Worm (Caenorhabditis elegans): Measurements from ENCODE around the gene Y41C4A.12.

The Y41C4A.12 gene

ce11 chrIII:11726590-11726989, at the start of gene Y41C4A.12:
Gene Y41C4A.12, minus strand, starts transcription at chrIII:11726690.
- no peak for TF ChIP-seq vab-7 (GFP tag; IDR thresholded peaks at IDR 0.05)
- TF ChIP-seq nhr-11 (tag; optimal IDR thresholded peaks at IDR 0.05), result no peak
- TF ChIP-seq zip-11 (GFP tag; IDR thresholded peaks at IDR 0.05), result no peak
- TF ChIP-seq hif-1 (tag; optimal IDR thresholded peaks at IDR 0.05), result no peak
- no peak for TF ChIP-seq T26A8.4 (GFP tag; IDR thresholded peaks at IDR 0.05)
- TF ChIP-seq dmd-6 (GFP tag; IDR thresholded peaks at IDR 0.05), result no peak
- TF ChIP-seq daf-16 (GFP tag; optimal IDR thresholded peaks at IDR 0.05), result no peak
- TF ChIP-seq daf-16 (tag; optimal IDR thresholded peaks at IDR 0.05), result peak; percentile 31
- TF ChIP-seq ceh-32 (tag; optimal IDR thresholded peaks at IDR 0.05; ENCODE audit: poor library complexity), result no peak
- TF ChIP-seq gei-8 (GFP tag; optimal IDR thresholded peaks at IDR 0.05), result no peak

- TF ChIP-seq dve-1 (tag; optimal IDR thresholded peaks at IDR 0.05; ENCODE audit: insufficient read depth) (peak; percentile 29), aha-1 (tag) (no peak), nhr-25 (tag; optimal IDR thresholded peaks at IDR 0.05; ENCODE audit: borderline replicate concordance, insufficient read depth) (no peak), dmd-9 (GFP tag; IDR thresholded peaks at IDR 0.05) (no peak), ces-1 (GFP tag; optimal IDR thresholded peaks at IDR 0.05) (no peak), madf-5 (GFP tag; IDR thresholded peaks at IDR 0.05) (no peak), ctbp-1 (GFP tag; IDR thresholded peaks at IDR 0.05) (no peak), lsy-2 (tag; optimal IDR thresholded peaks at IDR 0.05) (peak in 1 of 2 experiments; percentile 64), nhr-237 (tag; optimal IDR thresholded peaks at IDR 0.05) (no peak), fkh-10 (GFP tag; optimal IDR thresholded peaks at IDR 0.05) (no peak), daf-8 (GFP tag; IDR thresholded peaks at IDR 0.05) (no peak), aly-2 (tag; optimal IDR thresholded peaks at IDR 0.05) (no peak), ZK546.5 (tag; optimal IDR thresholded peaks at IDR 0.05) (no peak), zfp-3 (GFP tag; conservative IDR thresholded peaks at IDR 0.05) (no peak), nhr-41 (GFP tag; IDR thresholded peaks at IDR 0.05) (no peak), lin-15B (tag; optimal IDR thresholded peaks at IDR 0.05) (no peak), zag-1 (tag; optimal IDR thresholded peaks at IDR 0.05) (no peak), madf-9 (GFP tag; conservative IDR thresholded peaks at IDR 0.05) (no peak), ztf-7 (tag; optimal IDR thresholded peaks at IDR 0.05) (no peak), T20F7.1 (GFP tag; optimal IDR thresholded peaks at IDR 0.05) (no peak), Y105C5A.15 (GFP tag; IDR thresholded peaks at IDR 0.05) (no peak), cey-2 (tag; optimal IDR thresholded peaks at IDR 0.05; ENCODE audit: borderline replicate concordance, insufficient read depth) (no peak), ztf-11 (tag; optimal IDR thresholded peaks at IDR 0.05) (no peak), rbr-2 (tag; optimal IDR thresholded peaks at IDR 0.05) (no peak), lim-7 (GFP tag; IDR thresholded peaks at IDR 0.05) (no peak), ama-1 (optimal IDR thresholded peaks at IDR 0.05) (no peak), ceh-32 (tag; optimal IDR thresholded peaks at IDR 0.05; ENCODE audit: poor library complexity) (no peak), F49E8.2 (tag; optimal IDR thresholded peaks at IDR 0.05; ENCODE audit: borderline replicate concordance) (no peak), F37D6.2 (tag; optimal IDR thresholded peaks at IDR 0.05) (no peak), daf-16 (GFP tag; optimal IDR thresholded peaks at IDR 0.05) (no peak), daf-16 (tag; optimal IDR thresholded peaks at IDR 0.05) (peak; percentile 51), nhr-11 (tag; optimal IDR thresholded peaks at IDR 0.05) (no peak), nhr-102 (tag; optimal IDR thresholded peaks at IDR 0.05) (no peak), skn-1 (tag; optimal IDR thresholded peaks at IDR 0.05) (no peak), T26A8.4 (GFP tag; IDR thresholded peaks at IDR 0.05) (peak; percentile 28; the same call in 1 of the 2 replicates), arid-1 (GFP tag; conservative IDR thresholded peaks at IDR 0.05) (no peak), lin-38 (GFP tag; IDR thresholded peaks at IDR 0.05) (peak; percentile 53), ceh-28 (tag; optimal IDR thresholded peaks at IDR 0.05) (no peak), F44E2.7 (GFP tag; IDR thresholded peaks at IDR 0.05) (no peak), mdt-29 (GFP tag; IDR thresholded peaks at IDR 0.05) (no peak), hlh-30 (tag; optimal IDR thresholded peaks at IDR 0.05; ENCODE audit: insufficient read depth) (peak; percentile 97), duxl-1 (tag; optimal IDR thresholded peaks at IDR 0.05; ENCODE audit: poor library complexity) (no peak), nhr-42 (GFP tag; IDR thresholded peaks at IDR 0.05) (no peak), pqm-1 (tag; optimal IDR thresholded peaks at IDR 0.05) (no peak)
Observed at ce11 chrIII:11774508-11775000, 48.1 kb upstream of the Y41C4A.12 start, which contains the start of gene immp-1. Gene immp-1, plus strand, starts transcription at chrIII:11774950.

Data from whole organism, L4 larva.